Worm (Caenorhabditis elegans) whole organism, L2 larva: ENCODE data around the gene ZC190.7.
"Not testable (repeated sequence)": the region's sequence is repeated elsewhere in the genome, so short reads cannot be mapped to it uniquely, and the experiment has no call there.

Experiments
- C34F6.9 ChIP-seq: fragments of 150-350 bp; optimal IDR thresholded peaks from 2 replicates; lab custom pipeline; 2014; ENCODE audit warnings: missing biosample characterization, missing genetic modification characterization
- R02D3.7 ChIP-seq: fragments of 150-350 bp; optimal IDR thresholded peaks from 2 replicates; lab custom pipeline; 2014; ENCODE audit warnings: missing biosample characterization, missing genetic modification characterization
- ama-1 ChIP-seq: fragments of 150-350 bp; optimal IDR thresholded peaks from 2 replicates; lab custom pipeline; 2018; ENCODE audit warnings: inconsistent platforms
- ceh-82 ChIP-seq: fragments of 150-350 bp; optimal IDR thresholded peaks from 2 replicates; lab custom pipeline; 2014; ENCODE audit warnings: missing biosample characterization, missing genetic modification characterization
- fos-1 ChIP-seq: fragments of 150-350 bp; optimal IDR thresholded peaks from 2 replicates; lab custom pipeline; 2014; ENCODE audit warnings: missing biosample characterization, missing genetic modification characterization
- lin-13 ChIP-seq: fragments of 150-350 bp; optimal IDR thresholded peaks from 2 replicates; lab custom pipeline; 2014; ENCODE audit warnings: missing biosample characterization, missing genetic modification reagents, missing genetic modification characterization
- mdl-1 ChIP-seq, 2 experiments: fragments of 150-350 bp in 1 of 2; sonication (generic microtip) in 1 of 2; optimal IDR thresholded peaks; 2 replicates each; lab custom pipeline; 2017; ENCODE audit warnings: missing biosample characterization in 2 of 2, missing genetic modification characterization in 2 of 2
- nhr-10 ChIP-seq: sonication (generic microtip); optimal IDR thresholded peaks from 2 replicates; lab custom pipeline; 2017; ENCODE audit warnings: missing biosample characterization, missing genetic modification characterization
- nhr-12 ChIP-seq: fragments of 150-350 bp; optimal IDR thresholded peaks from 2 replicates; lab custom pipeline; 2014; ENCODE audit warnings: missing biosample characterization, missing genetic modification characterization
- nhr-23 ChIP-seq: fragments of 150-350 bp; optimal IDR thresholded peaks from 2 replicates; lab custom pipeline; 2014; ENCODE audit warnings: missing biosample characterization, missing genetic modification reagents, missing genetic modification characterization
- nhr-77 ChIP-seq: fragments of 150-350 bp; optimal IDR thresholded peaks from 2 replicates; lab custom pipeline; 2014; ENCODE audit warnings: missing biosample characterization, missing genetic modification characterization
- unc-62 ChIP-seq: fragments of 150-350 bp; optimal IDR thresholded peaks from 2 replicates; lab custom pipeline; 2014; ENCODE audit warnings: missing biosample characterization, missing genetic modification reagents, missing genetic modification characterization
- ztf-4 ChIP-seq: fragments of 150-350 bp; optimal IDR thresholded peaks from 2 replicates; lab custom pipeline; 2014; ENCODE audit warnings: missing biosample characterization, missing genetic modification characterization

DNA sequence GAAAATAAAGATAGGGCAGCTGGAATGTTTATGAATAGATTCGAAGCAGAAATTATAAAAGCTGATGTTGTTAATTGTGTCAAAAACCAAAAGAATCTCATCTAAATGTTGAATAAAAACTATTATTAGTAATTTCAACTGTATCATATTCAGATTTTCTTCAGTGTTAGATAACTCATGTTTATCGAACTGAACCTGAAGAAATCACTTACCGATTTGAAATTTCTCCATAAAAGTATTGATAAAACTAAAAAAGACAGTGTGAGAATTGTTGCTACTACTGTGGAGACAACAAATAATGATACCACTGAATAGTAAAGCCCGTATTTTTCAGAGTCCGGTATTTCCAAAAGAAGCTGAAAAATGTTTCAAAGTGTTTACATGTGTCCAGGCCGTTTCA, 35.5 kb upstream of the ZC190.7 start, which contains the start of gene ZC196.8:
- TF ChIP-seq nhr-77 (tag; lab: Kevin White, UChicago); R02D3.7 (tag; lab: Kevin White, UChicago); unc-62 (GFP tag; lab: Kevin White, UChicago); nhr-12; fos-1 (tag; lab: Kevin White, UChicago); C34F6.9 (tag; lab: Kevin White, UChicago); ztf-4; nhr-23 (tag; lab: Kevin White, UChicago); mdl-1 (tag; optimal IDR thresholded peaks at IDR 0.05; lab: Kevin White, UChicago); nhr-10 (tag; lab: Kevin White, UChicago); lin-13; ama-1 (lab: Kevin White, UChicago); ceh-82 (tag; lab: Kevin White, UChicago): not testable (repeated sequence)
